Worm (Caenorhabditis elegans): ENCODE data around the gene F20B10.3.

F20B10.3 gene

ce11 chrIV:12128708-12129107 is 39.3 kb upstream of the F20B10.3 start:
- TF ChIP-seq dve-1 (tag; optimal IDR thresholded peaks at IDR 0.05; ENCODE audit: insufficient read depth): peak; percentile 27
- TF ChIP-seq pqm-1 (tag; optimal IDR thresholded peaks at IDR 0.05): peak; percentile 86
- TF ChIP-seq arid-1 (GFP tag; conservative IDR thresholded peaks at IDR 0.05): no peak
- TF ChIP-seq nhr-6 (tag; optimal IDR thresholded peaks at IDR 0.05): no peak
- no peak for TF ChIP-seq unc-39 (tag; optimal IDR thresholded peaks at IDR 0.05)
- peak; percentile 38 for TF ChIP-seq mes-2 (tag; optimal IDR thresholded peaks at IDR 0.05; ENCODE audit: poor library complexity, severe bottlenecking)
- TF ChIP-seq daf-16 (GFP tag; optimal IDR thresholded peaks at IDR 0.05): no peak
- peak; percentile 29 for TF ChIP-seq daf-16 (tag; optimal IDR thresholded peaks at IDR 0.05)
- no peak for TF ChIP-seq hlh-30 (tag; optimal IDR thresholded peaks at IDR 0.05; ENCODE audit: insufficient read depth)
- peak; percentile 30; the same call in 1 of the 2 replicates for TF ChIP-seq dmd-6 (GFP tag; IDR thresholded peaks at IDR 0.05)
- peak in 1 of 2 experiments; percentile 12 for TF ChIP-seq lsy-2 (tag; optimal IDR thresholded peaks at IDR 0.05)
- TF ChIP-seq T26A8.4 (GFP tag; IDR thresholded peaks at IDR 0.05): 0 out of 2 replicates have a peak, but pooled peaks have one; percentile 14
- peak; percentile 15 for TF ChIP-seq nhr-28 (tag; optimal IDR thresholded peaks at IDR 0.05)
- no peak for TF ChIP-seq nhr-41 (GFP tag; IDR thresholded peaks at IDR 0.05)

- TF ChIP-seq egl-27 (tag; optimal IDR thresholded peaks at IDR 0.05) (no peak), cey-2 (tag; optimal IDR thresholded peaks at IDR 0.05; ENCODE audit: borderline replicate concordance, insufficient read depth) (no peak), T20F7.1 (GFP tag; optimal IDR thresholded peaks at IDR 0.05) (no peak), dmd-8 (GFP tag; IDR thresholded peaks at IDR 0.05) (no peak), daf-16 (GFP tag; optimal IDR thresholded peaks at IDR 0.05) (no peak), daf-16 (tag; optimal IDR thresholded peaks at IDR 0.05) (no peak), lin-29 (GFP tag; IDR thresholded peaks at IDR 0.05) (no peak), jun-1 (tag; optimal IDR thresholded peaks at IDR 0.05) (no peak), lin-38 (GFP tag; IDR thresholded peaks at IDR 0.05) (no peak), mdt-29 (GFP tag; IDR thresholded peaks at IDR 0.05) (no peak), zfp-2 (tag; optimal IDR thresholded peaks at IDR 0.05) (no peak), fos-1 (tag; optimal IDR thresholded peaks at IDR 0.05) (no peak), madf-5 (GFP tag; IDR thresholded peaks at IDR 0.05) (no peak), nhr-76 (tag; optimal IDR thresholded peaks at IDR 0.05) (no peak), lin-13 (GFP tag; optimal IDR thresholded peaks at IDR 0.05) (no peak), lin-15B (tag; optimal IDR thresholded peaks at IDR 0.05) (no peak), pqm-1 (tag; optimal IDR thresholded peaks at IDR 0.05) (no peak), unc-39 (tag; optimal IDR thresholded peaks at IDR 0.05) (no peak), ceh-62 (tag; optimal IDR thresholded peaks at IDR 0.05) (no peak), rbr-2 (tag; optimal IDR thresholded peaks at IDR 0.05) (no peak), arid-1 (GFP tag; conservative IDR thresholded peaks at IDR 0.05) (no peak)
Measured at ce11 chrIV:12129204-12129603, 38.8 kb upstream of the F20B10.3 start, which contains the start of gene lin-24. Gene lin-24, plus strand, starts transcription at chrIV:12129504.

ce11 chrIV:12131308-12132072 is 36.6 kb upstream of the F20B10.3 start:
- TF ChIP-seq hlh-30 (tag; optimal IDR thresholded peaks at IDR 0.05; ENCODE audit: insufficient read depth): peak; percentile 17
- TF ChIP-seq unc-62 (GFP tag; optimal IDR thresholded peaks at IDR 0.05 in 1 of 2): peak in 1 of 2 experiments; percentile 60
- TF ChIP-seq unc-62 (tag; optimal IDR thresholded peaks at IDR 0.05): no peak
- TF ChIP-seq zip-2 (tag; optimal IDR thresholded peaks at IDR 0.05): no peak
- 0 out of 2 replicates have a peak, but pooled peaks have one; percentile 16 for TF ChIP-seq ceh-20 (GFP tag; IDR thresholded peaks at IDR 0.05)
- no peak for TF ChIP-seq fos-1 (tag; optimal IDR thresholded peaks at IDR 0.05)
- TF ChIP-seq lin-13 (GFP tag; optimal IDR thresholded peaks at IDR 0.05): no peak
- no peak for TF ChIP-seq ZK546.5 (tag; optimal IDR thresholded peaks at IDR 0.05)
- no peak for TF ChIP-seq duxl-1 (tag; optimal IDR thresholded peaks at IDR 0.05; ENCODE audit: poor library complexity)
- TF ChIP-seq daf-12 (tag; optimal IDR thresholded peaks at IDR 0.05): no peak
- TF ChIP-seq lir-3 (tag; optimal IDR thresholded peaks at IDR 0.05): no peak
- no peak for TF ChIP-seq unc-39 (tag; optimal IDR thresholded peaks at IDR 0.05)

Data from whole organism, L4 larva.